Worm (Caenorhabditis elegans) whole organism, young adult: Measurements from ENCODE around the gene str-256.
A peak's percentile ranks its signal among the peaks of the same experiment; 100 is the strongest.

Experiments used
- B0336.3 ChIP-seq: fragments of 200-800 bp; sonication (Bioruptor generic); IDR thresholded peaks from 2 replicates; pipeline ENCODE4 v1.3.6; 2022; ENCODE audit warnings: missing genetic modification characterization, missing compliant biosample characterization
- D2030.7 ChIP-seq: fragments of 200-800 bp; sonication (Bioruptor generic); IDR thresholded peaks from 2 replicates; pipeline ENCODE4 v1.3.6; 2022; ENCODE audit warnings: missing genetic modification reagents, missing genetic modification characterization, missing compliant biosample characterization
- F33H1.4 ChIP-seq: fragments of 200-800 bp; sonication (Bioruptor generic); IDR thresholded peaks from 2 replicates; pipeline ENCODE4 v1.3.6; 2022; ENCODE audit warnings: missing genetic modification reagents, missing genetic modification characterization, missing compliant biosample characterization
- F39B2.1 ChIP-seq: fragments of 200-800 bp; sonication (Bioruptor generic); IDR thresholded peaks from 2 replicates; pipeline ENCODE4 v1.3.6; 2022; ENCODE audit warnings: missing genetic modification reagents, missing genetic modification characterization, missing compliant biosample characterization
- F55B11.4 ChIP-seq: sonication (generic microtip); optimal IDR thresholded peaks from 2 replicates; lab custom pipeline; 2016; ENCODE audit warnings: missing compliant biosample characterization, missing genetic modification characterization, borderline replicate concordance; ENCODE audit not compliant: insufficient read depth
- Y53G8AR.9 ChIP-seq: fragments of 200-800 bp; sonication (Bioruptor generic); conservative IDR thresholded peaks from 2 replicates; pipeline ENCODE4 v1.3.6; 2022; ENCODE audit warnings: missing genetic modification reagents, missing genetic modification characterization, missing compliant biosample characterization
- Y56A3A.18 ChIP-seq: fragments of 200-800 bp; sonication (Bioruptor generic); IDR thresholded peaks from 2 replicates; pipeline ENCODE4 v1.3.6; 2022; ENCODE audit warnings: missing genetic modification reagents, missing genetic modification characterization, missing compliant biosample characterization
- Y79H2A.3 ChIP-seq: fragments of 200-800 bp; sonication (Bioruptor generic); conservative IDR thresholded peaks from 2 replicates; pipeline ENCODE4 v1.3.6; 2022; ENCODE audit warnings: missing genetic modification reagents, missing genetic modification characterization, missing compliant biosample characterization
- atf-7 ChIP-seq: sonication (generic microtip); optimal IDR thresholded peaks from 2 replicates; lab custom pipeline; 2017; ENCODE audit warnings: mild to moderate bottlenecking, missing genetic modification characterization, missing compliant biosample characterization
- attf-3 ChIP-seq: fragments of 200-800 bp; sonication (Bioruptor generic); conservative IDR thresholded peaks from 2 replicates; pipeline ENCODE4 v1.3.6; 2022; ENCODE audit warnings: missing genetic modification reagents, missing genetic modification characterization, missing compliant biosample characterization
- attf-5 ChIP-seq: fragments of 200-800 bp; sonication (Bioruptor generic); optimal IDR thresholded peaks from 2 replicates; lab custom pipeline; 2018; ENCODE audit warnings: mild to moderate bottlenecking, missing genetic modification characterization, missing compliant biosample characterization
- ccch-3 ChIP-seq: fragments of 200-800 bp; sonication (Bioruptor generic); optimal IDR thresholded peaks from 2 replicates; lab custom pipeline; 2018; ENCODE audit warnings: mild to moderate bottlenecking, missing genetic modification characterization, missing compliant biosample characterization
- ceh-100 ChIP-seq: fragments of 200-800 bp; sonication (Bioruptor generic); IDR thresholded peaks from 2 replicates; pipeline ENCODE4 v1.3.6; 2022; ENCODE audit warnings: missing genetic modification reagents, missing genetic modification characterization, missing compliant biosample characterization
- ceh-79 ChIP-seq: sonication (generic microtip); optimal IDR thresholded peaks from 2 replicates; lab custom pipeline; 2017; ENCODE audit warnings: mild to moderate bottlenecking, missing genetic modification characterization, missing compliant biosample characterization
- dox-1 ChIP-seq: fragments of 200-800 bp; sonication (Bioruptor generic); IDR thresholded peaks from 2 replicates; pipeline ENCODE4 v1.3.6; 2022; ENCODE audit warnings: missing genetic modification reagents, missing genetic modification characterization, missing compliant biosample characterization
- dpff-1 ChIP-seq: sonication (generic microtip); optimal IDR thresholded peaks from 2 replicates; lab custom pipeline; 2017; ENCODE audit warnings: mild to moderate bottlenecking, missing genetic modification characterization, missing compliant biosample characterization
- dpl-1 ChIP-seq: fragments of 150-350 bp; optimal IDR thresholded peaks from 2 replicates; lab custom pipeline; 2014; ENCODE audit warnings: missing biosample characterization, missing genetic modification reagents, missing genetic modification characterization
- ekl-4 ChIP-seq: fragments of 200-800 bp; sonication (Bioruptor generic); IDR thresholded peaks from 2 replicates; pipeline ENCODE4 v1.3.6; 2022; ENCODE audit warnings: missing genetic modification reagents, missing genetic modification characterization, missing compliant biosample characterization
- hmg-1.2 ChIP-seq: fragments of 200-800 bp; sonication (Bioruptor generic); IDR thresholded peaks from 2 replicates; pipeline ENCODE4 v1.3.6; 2022; ENCODE audit warnings: missing genetic modification reagents, missing genetic modification characterization, missing compliant biosample characterization
- hmg-20 ChIP-seq: fragments of 200-800 bp; sonication (Bioruptor generic); IDR thresholded peaks from 2 replicates; pipeline ENCODE4 v1.3.6; 2022; ENCODE audit warnings: missing genetic modification reagents, missing genetic modification characterization, missing compliant biosample characterization
- lin-54 ChIP-seq: fragments of 200-800 bp; sonication (Bioruptor generic); optimal IDR thresholded peaks from 2 replicates; lab custom pipeline; 2018; ENCODE audit warnings: mild to moderate bottlenecking, missing genetic modification characterization, missing compliant biosample characterization
- nhr-120 ChIP-seq: fragments of 200-800 bp; sonication (Bioruptor generic); IDR thresholded peaks from 2 replicates; pipeline ENCODE4 v1.3.6; 2022; ENCODE audit warnings: missing genetic modification characterization, missing compliant biosample characterization
- nhr-80 ChIP-seq: sonication (generic microtip); optimal IDR thresholded peaks from 2 replicates; lab custom pipeline; 2016; ENCODE audit warnings: missing genetic modification characterization, missing compliant biosample characterization
- pbrm-1 ChIP-seq: fragments of 200-800 bp; sonication (Bioruptor generic); IDR thresholded peaks from 2 replicates; pipeline ENCODE4 v1.3.6; 2022; ENCODE audit warnings: missing genetic modification reagents, missing genetic modification characterization, missing compliant biosample characterization
- pha-4 ChIP-seq: fragments of 150-350 bp; sonication (generic microtip); optimal IDR thresholded peaks from 2 replicates; lab custom pipeline; 2014; ENCODE audit warnings: missing biosample characterization, missing genetic modification reagents, missing genetic modification characterization
- rec-8 ChIP-seq, 2 experiments: sonication (generic microtip); optimal IDR thresholded peaks; 2 replicates each; lab custom pipeline; 2016; ENCODE audit warnings: mild to moderate bottlenecking in 2 of 2, missing genetic modification characterization in 2 of 2, missing genetic modification reagents in 2 of 2, missing genotype in 2 of 2, missing biosample characterization in 1 of 2, missing compliant biosample characterization in 1 of 2, moderate library complexity in 1 of 2
- snpc-1.3 ChIP-seq: sonication (generic microtip); optimal IDR thresholded peaks from 2 replicates; lab custom pipeline; 2017; ENCODE audit warnings: missing genetic modification characterization, mild to moderate bottlenecking, missing compliant biosample characterization, antibody characterized with exemption, moderate library complexity, missing genotype, missing genetic modification reagents; ENCODE audit not compliant: insufficient read depth
- tbp1 ChIP-seq: fragments of 200-800 bp; sonication (Bioruptor generic); optimal IDR thresholded peaks from 2 replicates; lab custom pipeline; 2018; ENCODE audit warnings: mild to moderate bottlenecking, missing genetic modification characterization, missing compliant biosample characterization
- xnd-1 ChIP-seq: sonication (generic microtip); optimal IDR thresholded peaks from 2 replicates; lab custom pipeline; 2016; ENCODE audit warnings: missing genotype, missing genetic modification reagents, missing genetic modification characterization, missing compliant biosample characterization
- ztf-18 ChIP-seq: sonication (generic microtip); optimal IDR thresholded peaks from 2 replicates; lab custom pipeline; 2016; ENCODE audit warnings: missing genotype, mild to moderate bottlenecking, missing genetic modification characterization, missing compliant biosample characterization
- ztf-22 ChIP-seq: fragments of 200-800 bp; sonication (Bioruptor generic); optimal IDR thresholded peaks from 2 replicates; lab custom pipeline; 2018; ENCODE audit warnings: mild to moderate bottlenecking, missing genetic modification characterization, moderate library complexity, missing compliant biosample characterization
- ztf-28 ChIP-seq: fragments of 200-800 bp; sonication (Bioruptor generic); IDR thresholded peaks from 2 replicates; pipeline ENCODE4 v1.3.6; 2022; ENCODE audit warnings: missing genetic modification reagents, missing genetic modification characterization, missing compliant biosample characterization

The str-256 gene

ce11 chrV:532046-532445 is 30.9 kb upstream of the str-256 start, which contains the start of gene nhr-58 (continued):
- TF ChIP-seq F55B11.4 (tag; lab: Kevin White, UChicago) (no peak), ceh-79 (tag; lab: Kevin White, UChicago) (no peak), Y56A3A.18 (GFP tag; lab: Robert Waterston, UW) (no peak), hmg-1.2 (GFP tag; lab: Robert Waterston, UW) (peak; percentile 37; the same call in 1 of the 2 replicates), attf-5 (GFP tag; lab: Kevin White, UChicago) (peak; percentile 59), rec-8 (tag; optimal IDR thresholded peaks at IDR 0.05; lab: Kevin White, UChicago) (no peak), nhr-120 (GFP tag; lab: Robert Waterston, UW) (no peak), dox-1 (0 out of 2 replicates have a peak, but pooled peaks have one; percentile 16), attf-3 (GFP tag; lab: Robert Waterston, UW) (no peak)

ce11 chrV:527602-528001 is 26.5 kb upstream of the str-256 start, which contains the start of gene srw-108:
Gene srw-108 (plus strand): TSS chrV:527902.
- TF ChIP-seq dpff-1 = no peak
- no peak for TF ChIP-seq hmg-20 (GFP tag; lab: Robert Waterston, UW)
- TF ChIP-seq Y79H2A.3 = no peak
- no peak for TF ChIP-seq snpc-1.3 (tag; lab: Kevin White, UChicago)
- TF ChIP-seq F33H1.4 = no peak
- no peak for TF ChIP-seq B0336.3 (GFP tag; lab: Robert Waterston, UW)
- no peak for TF ChIP-seq ztf-28
- TF ChIP-seq ztf-22 (GFP tag; lab: Kevin White, UChicago) = no peak
- TF ChIP-seq ztf-18 (tag; lab: Kevin White, UChicago) = no peak
- no peak for TF ChIP-seq D2030.7 (GFP tag; lab: Robert Waterston, UW)
- TF ChIP-seq dpl-1 (GFP tag; lab: Kevin White, UChicago) = no peak
- TF ChIP-seq xnd-1 (tag; lab: Kevin White, UChicago) = no peak
- TF ChIP-seq pbrm-1 (GFP tag; lab: Robert Waterston, UW) = no peak
- no peak for TF ChIP-seq atf-7 (tag; lab: Kevin White, UChicago)
- TF ChIP-seq Y53G8AR.9 = no peak
- no peak for TF ChIP-seq ceh-79 (tag; lab: Kevin White, UChicago)

ce11 chrV:525040-525439 is 23.9 kb upstream of the str-256 start, which contains the start of gene R11G11.16:
Gene R11G11.16 (minus strand): TSS chrV:525140.
- TF ChIP-seq Y53G8AR.9 (no peak), ceh-100 (GFP tag; lab: Robert Waterston, UW) (no peak)

- TF ChIP-seq pha-4 (tag; lab: Kevin White, UChicago) = no peak
- TF ChIP-seq nhr-80 (tag; lab: Kevin White, UChicago) = peak; percentile 30
Observed at ce11 chrV:524058-524457, 22.9 kb upstream of the str-256 start, which contains the start of gene lipl-3. Gene lipl-3 (minus strand): TSS chrV:524218.

- TF ChIP-seq B0336.3 (GFP tag; lab: Robert Waterston, UW) (no peak), lin-54 (GFP tag; lab: Kevin White, UChicago) (no peak), ztf-18 (tag; lab: Kevin White, UChicago) (no peak), tbp1 (GFP tag; lab: Kevin White, UChicago) (no peak), F39B2.1 (no peak), Y79H2A.3 (no peak), ekl-4 (GFP tag; lab: Robert Waterston, UW) (no peak), ccch-3 (GFP tag; lab: Kevin White, UChicago) (no peak)
Observed at ce11 chrV:521517-521916, 20.4 kb upstream of the str-256 start, which contains the start of gene srw-107. Gene srw-107 (minus strand): TSS chrV:521617.
